Fruit fly (Drosophila melanogaster) whole organism, embryonic: Measurements from ENCODE around the gene Ykt6.

Experiments used
- Adf1 ChIP-seq: fragments of 200-800 bp; sonication (Bioruptor generic); IDR thresholded peaks from 2 replicates; pipeline ENCODE4 v1.3.6; 2022; ENCODE audit warnings: missing biosample characterization, missing genetic modification characterization
- B-H1 ChIP-seq: fragments of 200-800 bp; sonication (Bioruptor generic); IDR thresholded peaks from 3 replicates; pipeline ENCODE4 v1.3.6; 2022; ENCODE audit warnings: missing biosample characterization, missing genetic modification characterization
- Blimp-1 ChIP-seq: fragments of 200-800 bp; sonication (Bioruptor generic); optimal IDR thresholded peaks from 3 replicates; lab custom pipeline; 2018; ENCODE audit warnings: missing biosample characterization, missing genetic modification characterization, mild to moderate bottlenecking, moderate library complexity, missing genetic modification reagents
- Bteb2 ChIP-seq: fragments of 200-800 bp; sonication (Bioruptor generic); optimal IDR thresholded peaks from 2 replicates; lab custom pipeline; 2016; ENCODE audit warnings: missing biosample characterization, missing genetic modification characterization
- CG10147 ChIP-seq: fragments of 200-800 bp; sonication (Bioruptor generic); optimal IDR thresholded peaks from 2 replicates; lab custom pipeline; 2019; ENCODE audit warnings: missing biosample characterization, mild to moderate bottlenecking, missing genetic modification characterization, moderate library complexity
- CG11247 ChIP-seq: fragments of 200-800 bp; sonication (Bioruptor generic); IDR thresholded peaks from 2 replicates; pipeline ENCODE4 v1.3.6; 2022; ENCODE audit warnings: missing biosample characterization, missing genetic modification characterization
- CG11398 ChIP-seq: fragments of 200-800 bp; sonication (Bioruptor generic); optimal IDR thresholded peaks from 2 replicates; lab custom pipeline; 2016; ENCODE audit warnings: missing biosample characterization, missing genetic modification characterization
- CG13775 ChIP-seq: fragments of 200-800 bp; sonication (Bioruptor generic); optimal IDR thresholded peaks from 3 replicates; lab custom pipeline; 2017; ENCODE audit warnings: missing biosample characterization, mild to moderate bottlenecking, missing genetic modification characterization
- CG14965 ChIP-seq: fragments of 200-800 bp; sonication (Bioruptor generic); optimal IDR thresholded peaks from 2 replicates; lab custom pipeline; 2016; ENCODE audit warnings: missing biosample characterization, missing genetic modification characterization, borderline replicate concordance
- CG1529 ChIP-seq: fragments of 200-800 bp; sonication (Bioruptor generic); optimal IDR thresholded peaks from 3 replicates; lab custom pipeline; 2018; ENCODE audit warnings: missing biosample characterization, missing genetic modification characterization
- CG17802 ChIP-seq: fragments of 200-800 bp; sonication (Bioruptor generic); optimal IDR thresholded peaks from 2 replicates; lab custom pipeline; 2018; ENCODE audit warnings: missing biosample characterization, mild to moderate bottlenecking, missing genetic modification characterization, moderate library complexity
- CG17912 ChIP-seq: fragments of 200-800 bp; sonication (Bioruptor generic); optimal IDR thresholded peaks from 2 replicates; lab custom pipeline; 2018; ENCODE audit warnings: missing biosample characterization, mild to moderate bottlenecking, missing genetic modification characterization
- CG18476 ChIP-seq: fragments of 200-800 bp; sonication (Bioruptor generic); optimal IDR thresholded peaks from 2 replicates; lab custom pipeline; 2016; ENCODE audit warnings: missing biosample characterization, mild to moderate bottlenecking, missing genetic modification characterization
- CG18764 ChIP-seq: fragments of 200-800 bp; sonication (Bioruptor generic); optimal IDR thresholded peaks from 3 replicates; lab custom pipeline; 2016; ENCODE audit warnings: missing biosample characterization, missing genetic modification characterization
- CG2202 ChIP-seq: fragments of 200-800 bp; sonication (Bioruptor generic); optimal IDR thresholded peaks from 2 replicates; lab custom pipeline; 2018; ENCODE audit warnings: missing biosample characterization, mild to moderate bottlenecking, missing genetic modification characterization
- CG2889 ChIP-seq: fragments of 200-800 bp; sonication (Bioruptor generic); IDR thresholded peaks from 3 replicates; pipeline ENCODE4 v1.3.6; 2022; ENCODE audit warnings: missing biosample characterization, missing genetic modification characterization
- CG30403 ChIP-seq: fragments of 200-800 bp; sonication (Bioruptor generic); optimal IDR thresholded peaks from 3 replicates; lab custom pipeline; 2016; ENCODE audit warnings: missing biosample characterization, missing genetic modification characterization
- CG30431 ChIP-seq: fragments of 200-800 bp; sonication (Bioruptor generic); optimal IDR thresholded peaks from 2 replicates; lab custom pipeline; 2017; ENCODE audit warnings: missing biosample characterization, missing genetic modification characterization
- CG32772 ChIP-seq: fragments of 200-800 bp; sonication (Bioruptor generic); IDR thresholded peaks from 2 replicates; pipeline ENCODE4 v1.3.6; 2022; ENCODE audit warnings: missing biosample characterization, missing genetic modification characterization
- CG3407 ChIP-seq: fragments of 200-800 bp; sonication (Bioruptor generic); optimal IDR thresholded peaks from 2 replicates; lab custom pipeline; 2018; ENCODE audit warnings: missing biosample characterization, mild to moderate bottlenecking, missing genetic modification characterization
- CG42726 ChIP-seq: fragments of 200-800 bp; sonication (Bioruptor generic); IDR thresholded peaks from 2 replicates; pipeline ENCODE4 v1.3.6; 2022; ENCODE audit warnings: missing biosample characterization, missing genetic modification characterization; ENCODE audit not compliant: partially characterized antibody
- CG4730 ChIP-seq: fragments of 200-800 bp; sonication (Bioruptor generic); IDR thresholded peaks from 2 replicates; pipeline ENCODE4 v1.3.6; 2022; ENCODE audit warnings: missing biosample characterization, missing genetic modification characterization
- CG6683 ChIP-seq: fragments of 200-800 bp; sonication (Bioruptor generic); optimal IDR thresholded peaks from 2 replicates; lab custom pipeline; 2017; ENCODE audit warnings: missing biosample characterization, mild to moderate bottlenecking, missing genetic modification characterization, missing genetic modification reagents
- CG6813 ChIP-seq: fragments of 200-800 bp; sonication (Bioruptor generic); optimal IDR thresholded peaks from 2 replicates; lab custom pipeline; 2017; ENCODE audit warnings: missing biosample characterization, missing genetic modification characterization, mild to moderate bottlenecking, moderate library complexity, missing genetic modification reagents
- CG7372 ChIP-seq: fragments of 200-800 bp; sonication (Bioruptor generic); IDR thresholded peaks from 2 replicates; pipeline ENCODE4 v1.3.6; 2022; ENCODE audit warnings: missing biosample characterization, missing genetic modification characterization
- CG9609 ChIP-seq: fragments of 200-800 bp; sonication (Bioruptor generic); optimal IDR thresholded peaks from 3 replicates; lab custom pipeline; 2016; ENCODE audit warnings: missing biosample characterization, missing genetic modification characterization
- HmgZ ChIP-seq: fragments of 200-800 bp; sonication (Bioruptor generic); optimal IDR thresholded peaks from 2 replicates; lab custom pipeline; 2018; ENCODE audit warnings: missing biosample characterization, mild to moderate bottlenecking, missing genetic modification characterization
- Lpt ChIP-seq: fragments of >200 bp; optimal IDR thresholded peaks from 2 replicates; lab custom pipeline; 2018; ENCODE audit warnings: missing biosample characterization, missing genetic modification characterization
- MESR4 ChIP-seq: fragments of 200-800 bp; sonication (Bioruptor generic); optimal IDR thresholded peaks from 2 replicates; lab custom pipeline; 2018; ENCODE audit warnings: missing biosample characterization, mild to moderate bottlenecking, missing genetic modification characterization, moderate library complexity
- Optix ChIP-seq: fragments of 200-800 bp; sonication (Bioruptor generic); IDR thresholded peaks from 3 replicates; pipeline ENCODE4 v1.3.6; 2022; ENCODE audit warnings: missing biosample characterization, missing genetic modification characterization
- TFAM ChIP-seq: fragments of 200-800 bp; sonication (Bioruptor generic); optimal IDR thresholded peaks from 2 replicates; lab custom pipeline; 2017; ENCODE audit warnings: missing biosample characterization, missing genetic modification characterization, inconsistent platforms
- Tbp ChIP-seq: fragments of >200 bp; optimal IDR thresholded peaks from 2 replicates; lab custom pipeline; 2018; ENCODE audit warnings: missing biosample characterization, missing genetic modification characterization
- ase ChIP-seq: fragments of 200-800 bp; sonication (Bioruptor generic); IDR thresholded peaks from 3 replicates; pipeline ENCODE4 v1.3.6; 2022; ENCODE audit warnings: missing biosample characterization, missing genetic modification characterization
- ash1 ChIP-seq: fragments of 200-800 bp; sonication (Bioruptor generic); optimal IDR thresholded peaks from 2 replicates; lab custom pipeline; 2018; ENCODE audit warnings: missing biosample characterization, mild to moderate bottlenecking, missing genetic modification characterization
- esg ChIP-seq: fragments of 200-800 bp; sonication (Bioruptor generic); conservative IDR thresholded peaks from 2 replicates; pipeline ENCODE4 v1.3.6; 2022; ENCODE audit warnings: missing biosample characterization, missing genetic modification characterization
- gem ChIP-seq: fragments of 200-800 bp; sonication (Bioruptor generic); optimal IDR thresholded peaks from 2 replicates; lab custom pipeline; 2019; ENCODE audit warnings: missing biosample characterization, mild to moderate bottlenecking, missing genetic modification characterization, moderate library complexity
- gro ChIP-seq: fragments of 200-800 bp; sonication (Bioruptor generic); optimal IDR thresholded peaks from 2 replicates; lab custom pipeline; 2016; ENCODE audit warnings: missing biosample characterization, missing genetic modification characterization
- jumu ChIP-seq: fragments of 200-800 bp; sonication (Bioruptor generic); optimal IDR thresholded peaks from 3 replicates; lab custom pipeline; 2016; ENCODE audit warnings: missing biosample characterization, missing genetic modification characterization
- lab ChIP-seq: fragments of 200-800 bp; sonication (Bioruptor generic); optimal IDR thresholded peaks from 3 replicates; lab custom pipeline; 2017; ENCODE audit warnings: missing biosample characterization, missing genetic modification characterization, mild to moderate bottlenecking, moderate library complexity, missing genetic modification reagents
- lilli ChIP-seq: fragments of 200-800 bp; sonication (Bioruptor generic); optimal IDR thresholded peaks from 3 replicates; lab custom pipeline; 2016; ENCODE audit warnings: missing biosample characterization, missing genetic modification characterization
- lola ChIP-seq, 3 experiments: fragments of >200 bp in 2 of 3; fragments of 200-800 bp in 1 of 3; sonication (Bioruptor generic) in 1 of 3; optimal IDR thresholded peaks; 2 replicates each; lab custom pipeline; 2017 to 2019; ENCODE audit warnings: missing biosample characterization in 3 of 3, missing genetic modification characterization in 3 of 3, mild to moderate bottlenecking in 1 of 3, moderate library complexity in 1 of 3
- ranshi ChIP-seq: fragments of 200-800 bp; sonication (Bioruptor generic); IDR thresholded peaks from 2 replicates; pipeline ENCODE4 v1.3.6; 2022; ENCODE audit warnings: missing biosample characterization, missing genetic modification characterization
- sna ChIP-seq: fragments of 200-800 bp; sonication (Bioruptor generic); IDR thresholded peaks from 2 replicates; pipeline ENCODE4 v1.3.6; 2022; ENCODE audit warnings: missing biosample characterization, missing genetic modification characterization; ENCODE audit not compliant: partially characterized antibody
- tll ChIP-seq, 2 experiments: fragments of 200-800 bp in 1 of 2; fragments of >200 bp in 1 of 2; sonication (Bioruptor generic) in 1 of 2; optimal IDR thresholded peaks; 2 replicates each; lab custom pipeline; 2017 to 2019; ENCODE audit warnings: missing biosample characterization in 2 of 2, missing genetic modification characterization in 2 of 2, mild to moderate bottlenecking in 1 of 2, moderate library complexity in 1 of 2
- toy ChIP-seq: fragments of 200-800 bp; sonication (Bioruptor generic); IDR thresholded peaks from 2 replicates; pipeline ENCODE4 v1.3.6; 2022; ENCODE audit warnings: missing biosample characterization, missing genetic modification characterization
- tup ChIP-seq: fragments of 200-800 bp; sonication (Bioruptor generic); optimal IDR thresholded peaks from 2 replicates; lab custom pipeline; 2016; ENCODE audit warnings: missing biosample characterization, mild to moderate bottlenecking, missing genetic modification characterization, moderate library complexity
- unpg ChIP-seq: fragments of 200-800 bp; sonication (Bioruptor generic); optimal IDR thresholded peaks from 3 replicates; lab custom pipeline; 2018; ENCODE audit warnings: missing biosample characterization, mild to moderate bottlenecking, missing genetic modification characterization, moderate library complexity
- usp ChIP-seq: fragments of >200 bp; optimal IDR thresholded peaks from 2 replicates; lab custom pipeline; 2017; ENCODE audit warnings: missing biosample characterization, missing genetic modification characterization
- zf30C ChIP-seq: fragments of 200-800 bp; sonication (Bioruptor generic); optimal IDR thresholded peaks from 3 replicates; lab custom pipeline; 2018; ENCODE audit warnings: missing biosample characterization, mild to moderate bottlenecking, missing genetic modification characterization

Gene Ykt6

dm6 chrX:7893411-7894122 is 26.6 kb upstream of the Ykt6 start, which contains the start of the genes CG45089, ND-MNLL and p115 (continued):
- TF ChIP-seq lola (GFP tag; optimal IDR thresholded peaks at IDR 0.05; lab: Kevin White, UChicago) (peak in 1 of 3 experiments; percentile 58), Bteb2 (GFP tag; lab: Kevin White, UChicago) (no peak), CG42726 (GFP tag; lab: Robert Waterston, UW) (no peak), tll (GFP tag; optimal IDR thresholded peaks at IDR 0.05; lab: Kevin White, UChicago) (no peak), zf30C (GFP tag; lab: Kevin White, UChicago) (no peak), gem (peak; percentile 78), sna (peak; percentile 41; the same call in 1 of the 2 replicates), Lpt (GFP tag; lab: Kevin White, UChicago) (no peak), ash1 (GFP tag; lab: Kevin White, UChicago) (no peak), CG14965 (GFP tag; lab: Kevin White, UChicago) (no peak), CG13775 (peak; percentile 65), usp (GFP tag; lab: Kevin White, UChicago) (no peak), TFAM (GFP tag; lab: Kevin White, UChicago) (no peak), CG30431 (GFP tag; lab: Kevin White, UChicago) (no peak), CG6683 (GFP tag; lab: Kevin White, UChicago) (peak; percentile 0), CG2202 (tag; lab: Kevin White, UChicago) (no peak), CG10147 (GFP tag; lab: Kevin White, UChicago) (peak; percentile 56), ase (no peak), CG2889 (no peak), Tbp (GFP tag; lab: Kevin White, UChicago) (no peak), CG3407 (peak; percentile 14), CG11398 (GFP tag; lab: Kevin White, UChicago) (no peak), Adf1 (GFP tag; lab: Robert Waterston, UW) (peak; percentile 23; the same call in 1 of the 2 replicates), CG30403 (GFP tag; lab: Kevin White, UChicago) (peak; percentile 75), lilli (GFP tag; lab: Kevin White, UChicago) (peak; percentile 81), Blimp-1 (GFP tag; lab: Kevin White, UChicago) (peak; percentile 45), CG17912 (GFP tag; lab: Kevin White, UChicago) (no peak), gro (GFP tag; lab: Kevin White, UChicago) (peak; percentile 20), jumu (no peak), CG1529 (GFP tag; lab: Kevin White, UChicago) (peak; percentile 6), HmgZ (tag; lab: Kevin White, UChicago) (peak; percentile 55), CG4730 (GFP tag; lab: Robert Waterston, UW) (no peak), toy (GFP tag; lab: Robert Waterston, UW) (no peak), CG7372 (GFP tag; lab: Robert Waterston, UW) (peak; percentile 60), CG11247 (GFP tag; lab: Robert Waterston, UW) (peak; percentile 32; the same call in 1 of the 2 replicates), CG6813 (no peak), Optix (GFP tag; lab: Robert Waterston, UW) (0 out of 3 replicates have a peak, but pooled peaks have one; percentile 18), esg (no peak; the same call in 1 of the 2 replicates), tup (GFP tag; lab: Kevin White, UChicago) (peak; percentile 31), B-H1 (GFP tag; lab: Robert Waterston, UW) (no peak), unpg (peak; percentile 60), MESR4 (GFP tag; lab: Kevin White, UChicago) (peak; percentile 53), CG17802 (tag; lab: Kevin White, UChicago) (no peak), CG18764 (peak; percentile 44), CG9609 (GFP tag; lab: Kevin White, UChicago) (peak; percentile 7), CG32772 (GFP tag; lab: Robert Waterston, UW) (peak; percentile 39; the same call in 1 of the 2 replicates), ranshi (GFP tag; lab: Robert Waterston, UW) (no peak), CG18476 (GFP tag; lab: Kevin White, UChicago) (peak; percentile 33), lab (GFP tag; lab: Kevin White, UChicago) (peak; percentile 65)
